Fruit fly (Drosophila melanogaster) whole organism, embryonic: ENCODE measurements around the gene Cht2.

Experiments
- CG10209 ChIP-seq: fragments of 200-800 bp; sonication (Bioruptor generic); optimal IDR thresholded peaks from 3 replicates; lab custom pipeline; 2017; ENCODE audit warnings: missing biosample characterization, mild to moderate bottlenecking, missing genetic modification characterization, missing genetic modification reagents
- CG10366 ChIP-seq: fragments of 200-800 bp; sonication (Bioruptor generic); IDR thresholded peaks from 2 replicates; pipeline ENCODE4 v1.3.6; 2022; ENCODE audit warnings: missing biosample characterization, missing genetic modification characterization
- CG10543 ChIP-seq: fragments of 200-800 bp; sonication (Bioruptor generic); optimal IDR thresholded peaks from 3 replicates; lab custom pipeline; 2017; ENCODE audit warnings: missing biosample characterization, mild to moderate bottlenecking, missing genetic modification characterization, moderate library complexity
- CG11504 ChIP-seq: fragments of 200-800 bp; sonication (Bioruptor generic); optimal IDR thresholded peaks from 3 replicates; lab custom pipeline; 2019; ENCODE audit warnings: missing biosample characterization, mild to moderate bottlenecking, missing genetic modification characterization, moderate library complexity
- CG12299 ChIP-seq: fragments of 200-800 bp; sonication (Bioruptor generic); optimal IDR thresholded peaks from 2 replicates; lab custom pipeline; 2018; ENCODE audit warnings: missing biosample characterization, mild to moderate bottlenecking, missing genetic modification characterization
- CG15269 ChIP-seq: fragments of 200-800 bp; sonication (Bioruptor generic); optimal IDR thresholded peaks from 2 replicates; lab custom pipeline; 2018; ENCODE audit warnings: missing biosample characterization, mild to moderate bottlenecking, missing genetic modification characterization, moderate library complexity
- CG17361 ChIP-seq: fragments of 200-800 bp; sonication (Bioruptor generic); IDR thresholded peaks from 3 replicates; pipeline ENCODE4 v1.3.6; 2022; ENCODE audit warnings: missing biosample characterization, missing genetic modification characterization
- CG2116 ChIP-seq: fragments of 200-800 bp; sonication (Bioruptor generic); optimal IDR thresholded peaks from 3 replicates; lab custom pipeline; 2018; ENCODE audit warnings: missing biosample characterization, mild to moderate bottlenecking, missing genetic modification characterization
- CG2202 ChIP-seq: fragments of 200-800 bp; sonication (Bioruptor generic); optimal IDR thresholded peaks from 2 replicates; lab custom pipeline; 2018; ENCODE audit warnings: missing biosample characterization, mild to moderate bottlenecking, missing genetic modification characterization
- CG30403 ChIP-seq: fragments of 200-800 bp; sonication (Bioruptor generic); optimal IDR thresholded peaks from 3 replicates; lab custom pipeline; 2016; ENCODE audit warnings: missing biosample characterization, missing genetic modification characterization
- CG3838 ChIP-seq: fragments of 200-800 bp; sonication (Bioruptor generic); optimal IDR thresholded peaks from 3 replicates; lab custom pipeline; 2016; ENCODE audit warnings: missing biosample characterization, missing genetic modification characterization
- CG4328 ChIP-seq: fragments of 200-800 bp; sonication (Bioruptor generic); optimal IDR thresholded peaks from 3 replicates; lab custom pipeline; 2017; ENCODE audit warnings: missing biosample characterization, missing genetic modification reagents, missing genetic modification characterization
- CG7839 ChIP-seq: fragments of 200-800 bp; sonication (Bioruptor generic); optimal IDR thresholded peaks from 3 replicates; lab custom pipeline; 2018; ENCODE audit warnings: missing biosample characterization, mild to moderate bottlenecking, missing genetic modification characterization, moderate library complexity
- CG7963 ChIP-seq: fragments of 200-800 bp; sonication (Bioruptor generic); IDR thresholded peaks from 3 replicates; pipeline ENCODE4 v1.3.6; 2022; ENCODE audit warnings: missing biosample characterization, missing genetic modification characterization; ENCODE audit not compliant: partially characterized antibody
- CG8388 ChIP-seq: fragments of 200-800 bp; sonication (Bioruptor generic); optimal IDR thresholded peaks from 2 replicates; lab custom pipeline; 2019; ENCODE audit warnings: missing biosample characterization, mild to moderate bottlenecking, missing genetic modification characterization, moderate library complexity
- CoRest ChIP-seq: fragments of 200-800 bp; sonication (Bioruptor generic); optimal IDR thresholded peaks from 3 replicates; lab custom pipeline; 2018; ENCODE audit warnings: missing biosample characterization, mild to moderate bottlenecking, missing genetic modification characterization, moderate library complexity
- Dek ChIP-seq: fragments of 200-800 bp; sonication (Bioruptor generic); optimal IDR thresholded peaks from 3 replicates; lab custom pipeline; 2019; ENCODE audit warnings: missing biosample characterization, mild to moderate bottlenecking, missing genetic modification characterization, moderate library complexity
- Doc3 ChIP-seq: fragments of 200-800 bp; sonication (Bioruptor generic); IDR thresholded peaks from 3 replicates; pipeline ENCODE4 v1.3.6; 2022; ENCODE audit warnings: missing biosample characterization, missing genetic modification characterization; ENCODE audit not compliant: partially characterized antibody
- ERR ChIP-seq: fragments of 200-800 bp; sonication (Bioruptor generic); optimal IDR thresholded peaks from 2 replicates; lab custom pipeline; 2016; ENCODE audit warnings: missing biosample characterization, missing genetic modification characterization
- HHEX ChIP-seq: fragments of 200-800 bp; sonication (Bioruptor generic); optimal IDR thresholded peaks from 3 replicates; lab custom pipeline; 2017; ENCODE audit warnings: missing biosample characterization, mild to moderate bottlenecking, missing genetic modification characterization, missing genetic modification reagents
- Mad ChIP-seq: fragments of 200-800 bp; sonication (Bioruptor generic); optimal IDR thresholded peaks from 2 replicates; lab custom pipeline; 2016; ENCODE audit warnings: missing biosample characterization, missing genetic modification characterization
- Med ChIP-seq: fragments of 200-800 bp; sonication (Bioruptor generic); peaks from one replicate; lab custom pipeline; 2016; ENCODE audit warnings: missing biosample characterization, missing genetic modification characterization, mild to moderate bottlenecking, inconsistent platforms, moderate library complexity
- Meics ChIP-seq: fragments of 200-800 bp; sonication (Bioruptor generic); optimal IDR thresholded peaks from 2 replicates; lab custom pipeline; 2017; ENCODE audit warnings: missing biosample characterization, mild to moderate bottlenecking, missing genetic modification characterization
- Mrtf ChIP-seq: fragments of 200-800 bp; sonication (Bioruptor generic); IDR thresholded peaks from 3 replicates; pipeline ENCODE4 v1.3.6; 2022; ENCODE audit warnings: missing biosample characterization, missing genetic modification characterization
- Nf-YA ChIP-seq: fragments of 200-800 bp; sonication (Bioruptor generic); IDR thresholded peaks from 2 replicates; pipeline ENCODE4 v1.3.6; 2022; ENCODE audit warnings: missing biosample characterization, missing genetic modification characterization
- Nf-YB ChIP-seq: fragments of 200-800 bp; sonication (Bioruptor generic); optimal IDR thresholded peaks from 3 replicates; lab custom pipeline; 2019; ENCODE audit warnings: missing biosample characterization, mild to moderate bottlenecking, missing genetic modification characterization, moderate library complexity
- Six4 ChIP-seq: fragments of 200-800 bp; sonication (Bioruptor generic); optimal IDR thresholded peaks from 2 replicates; lab custom pipeline; 2016; ENCODE audit warnings: missing biosample characterization, missing genetic modification characterization
- Ssrp ChIP-seq: fragments of 200-800 bp; sonication (Bioruptor generic); optimal IDR thresholded peaks from 2 replicates; lab custom pipeline; 2018; ENCODE audit warnings: missing biosample characterization, mild to moderate bottlenecking, missing genetic modification characterization, moderate library complexity
- Xrp1 ChIP-seq: fragments of 200-800 bp; sonication (Bioruptor generic); IDR thresholded peaks from 2 replicates; pipeline ENCODE4 v1.3.6; 2022; ENCODE audit warnings: missing biosample characterization, missing genetic modification characterization
- ase ChIP-seq: fragments of 200-800 bp; sonication (Bioruptor generic); IDR thresholded peaks from 3 replicates; pipeline ENCODE4 v1.3.6; 2022; ENCODE audit warnings: missing biosample characterization, missing genetic modification characterization
- cg ChIP-seq: fragments of 200-800 bp; sonication (Bioruptor generic); optimal IDR thresholded peaks from 3 replicates; lab custom pipeline; 2019; ENCODE audit warnings: missing biosample characterization, mild to moderate bottlenecking, missing genetic modification characterization, moderate library complexity
- chinmo ChIP-seq: fragments of 200-800 bp; sonication (Bioruptor generic); IDR thresholded peaks from 4 replicates; pipeline ENCODE4 v1.3.6; 2022; ENCODE audit warnings: missing biosample characterization, missing genetic modification characterization; ENCODE audit not compliant: partially characterized antibody
- dpn ChIP-seq, 2 experiments: fragments of 200-800 bp; sonication (Bioruptor generic); optimal IDR thresholded peaks; 3 replicates each; lab custom pipeline; 2016; ENCODE audit warnings: missing biosample characterization in 2 of 2, missing genetic modification characterization in 2 of 2
- esg ChIP-seq: fragments of 200-800 bp; sonication (Bioruptor generic); conservative IDR thresholded peaks from 2 replicates; pipeline ENCODE4 v1.3.6; 2022; ENCODE audit warnings: missing biosample characterization, missing genetic modification characterization
- grn ChIP-seq: fragments of 200-800 bp; sonication (Bioruptor generic); optimal IDR thresholded peaks from 3 replicates; lab custom pipeline; 2017; ENCODE audit warnings: missing biosample characterization, missing genetic modification characterization
- gsb ChIP-seq: fragments of 200-800 bp; sonication (Bioruptor generic); IDR thresholded peaks from 2 replicates; pipeline ENCODE4 v1.3.6; 2022; ENCODE audit warnings: missing biosample characterization, missing genetic modification characterization
- hkb ChIP-seq, 2 experiments: fragments of 200-800 bp in 1 of 2; fragments of >200 bp in 1 of 2; sonication (Bioruptor generic) in 1 of 2; IDR thresholded peaks in 1 of 2; optimal IDR thresholded peaks in 1 of 2; 2 replicates each; pipeline versions ENCODE4 v1.3.6 to Lab custom; 2017 to 2022; ENCODE audit warnings: missing biosample characterization in 1 of 2, missing genetic modification characterization in 1 of 2
- ind ChIP-seq: fragments of 200-800 bp; sonication (Bioruptor generic); optimal IDR thresholded peaks from 3 replicates; lab custom pipeline; 2016; ENCODE audit warnings: missing biosample characterization, missing genetic modification characterization
- insv ChIP-seq, 2 experiments: fragments of 200-800 bp; sonication (Bioruptor generic); optimal IDR thresholded peaks; 3 replicates each; lab custom pipeline; 2016 to 2018; ENCODE audit warnings: missing biosample characterization in 2 of 2, missing genetic modification characterization in 2 of 2
- ken ChIP-seq: fragments of 200-800 bp; sonication (Bioruptor generic); IDR thresholded peaks from 3 replicates; pipeline ENCODE4 v1.3.6; 2022; ENCODE audit warnings: missing biosample characterization, missing genetic modification characterization
- lmd ChIP-seq: fragments of 200-800 bp; sonication (Bioruptor generic); IDR thresholded peaks from 2 replicates; pipeline ENCODE4 v1.3.6; 2022; ENCODE audit warnings: missing biosample characterization, missing genetic modification characterization
- nmo ChIP-seq: fragments of 200-800 bp; sonication (Bioruptor generic); optimal IDR thresholded peaks from 2 replicates; lab custom pipeline; 2018; ENCODE audit warnings: missing biosample characterization, mild to moderate bottlenecking, missing genetic modification characterization, moderate library complexity
- pan ChIP-seq, 4 experiments: fragments of >200 bp in 3 of 4; fragments of 200-800 bp in 1 of 4; sonication (Bioruptor generic) in 1 of 4; optimal IDR thresholded peaks in 3 of 4; IDR thresholded peaks in 1 of 4; 2 replicates each; pipeline versions ENCODE4 v1.3.6 to Lab custom; 2017 to 2022; ENCODE audit warnings: missing biosample characterization in 2 of 4, missing genetic modification characterization in 2 of 4, mixed read lengths in 1 of 4
- rib ChIP-seq: fragments of 200-800 bp; sonication (Bioruptor generic); IDR thresholded peaks from 2 replicates; pipeline ENCODE4 v1.3.6; 2022; ENCODE audit warnings: missing biosample characterization, missing genetic modification characterization
- sens ChIP-seq: fragments of 200-800 bp; sonication (Bioruptor generic); peaks from one replicate; lab custom pipeline; 2016; ENCODE audit warnings: missing biosample characterization, missing genetic modification characterization
- sisA ChIP-seq: fragments of 200-800 bp; sonication (Bioruptor generic); IDR thresholded peaks from 2 replicates; pipeline ENCODE4 v1.3.6; 2022; ENCODE audit warnings: missing biosample characterization, missing genetic modification characterization
- sna ChIP-seq: fragments of 200-800 bp; sonication (Bioruptor generic); IDR thresholded peaks from 2 replicates; pipeline ENCODE4 v1.3.6; 2022; ENCODE audit warnings: missing biosample characterization, missing genetic modification characterization; ENCODE audit not compliant: partially characterized antibody
- sqz ChIP-seq: fragments of 200-800 bp; sonication (Bioruptor generic); optimal IDR thresholded peaks from 3 replicates; lab custom pipeline; 2018; ENCODE audit warnings: missing biosample characterization, mild to moderate bottlenecking, missing genetic modification characterization
- vfl ChIP-seq: fragments of 200-800 bp; sonication (Bioruptor generic); optimal IDR thresholded peaks from 2 replicates; lab custom pipeline; 2016; ENCODE audit warnings: missing biosample characterization, missing genetic modification characterization

Gene Cht2

dm6 chr3L:1741107-1741506 is 14.6 kb downstream of the Cht2 start (continued):
- TF ChIP-seq hkb (optimal IDR thresholded peaks at IDR 0.05; lab: Kevin White, UChicago) = no peak
- TF ChIP-seq hkb (GFP tag; IDR thresholded peaks at IDR 0.05; lab: Robert Waterston, UW) = 0 out of 2 replicates have a peak, but pooled peaks have one; percentile 11
- no peak for TF ChIP-seq CG2202 (tag; lab: Kevin White, UChicago)
- TF ChIP-seq nmo (GFP tag; lab: Kevin White, UChicago) = peak; percentile 18
- TF ChIP-seq cg (GFP tag; lab: Kevin White, UChicago) = no peak
- peak; percentile 56 for TF ChIP-seq CG11504 (tag; lab: Kevin White, UChicago)
- TF ChIP-seq CG7963 = no peak
- peak; percentile 33; the same call in 1 of the 3 replicates for TF ChIP-seq CG17361 (GFP tag; lab: Robert Waterston, UW)
- peak; percentile 18; the same call in 1 of the 2 replicates for TF ChIP-seq lmd (GFP tag; lab: Robert Waterston, UW)
- peak in 1 of 2 experiments; percentile 20 for TF ChIP-seq dpn (GFP tag; optimal IDR thresholded peaks at IDR 0.05; lab: Kevin White, UChicago)
- TF ChIP-seq Xrp1 = 0 out of 2 replicates have a peak, but pooled peaks have one; percentile 10
- TF ChIP-seq CoRest (tag; lab: Kevin White, UChicago) = peak; percentile 35
- TF ChIP-seq Meics (GFP tag; lab: Kevin White, UChicago) = no peak
- no peak for TF ChIP-seq rib (GFP tag; lab: Robert Waterston, UW)
- no peak for TF ChIP-seq gsb (GFP tag; lab: Robert Waterston, UW)
- no peak for TF ChIP-seq ken (GFP tag; lab: Robert Waterston, UW)
- peak; percentile 45 for TF ChIP-seq CG30403 (GFP tag; lab: Kevin White, UChicago)
- TF ChIP-seq HHEX (GFP tag; lab: Kevin White, UChicago) = no peak
- peak; percentile 13 for TF ChIP-seq CG7839
- TF ChIP-seq ase (GFP tag; lab: Robert Waterston, UW) = 0 out of 3 replicates have a peak, but pooled peaks have one; percentile 30
- TF ChIP-seq CG2116 (GFP tag; lab: Kevin White, UChicago) = no peak
- no peak for TF ChIP-seq Nf-YB
- no peak for TF ChIP-seq sna (GFP tag; lab: Robert Waterston, UW)
- no peak for TF ChIP-seq Six4
- TF ChIP-seq CG10366 (GFP tag; lab: Robert Waterston, UW) = peak; percentile 26; the same call in 1 of the 2 replicates
- TF ChIP-seq CG8388 (GFP tag; lab: Kevin White, UChicago) = no peak
- TF ChIP-seq CG3838 (GFP tag; lab: Kevin White, UChicago) = no peak
- no peak for TF ChIP-seq Mad
- TF ChIP-seq esg (GFP tag; lab: Robert Waterston, UW) = 0 out of 2 replicates have a peak, but pooled peaks have one; percentile 13
- no peak for TF ChIP-seq Doc3 (GFP tag; lab: Robert Waterston, UW)
- no peak for TF ChIP-seq pan (optimal IDR thresholded peaks at IDR 0.05; lab: Kevin White, UChicago)
- TF ChIP-seq pan (GFP tag; optimal IDR thresholded peaks at IDR 0.05 in 1 of 2, IDR thresholded peaks at IDR 0.05 in 1 of 2) = peak in 1 of 2 experiments; percentile 45
- TF ChIP-seq CG10543 (GFP tag; lab: Kevin White, UChicago) = no peak
- TF ChIP-seq grn (GFP tag; lab: Kevin White, UChicago) = no peak
- no peak for TF ChIP-seq ERR (GFP tag; lab: Kevin White, UChicago)
- TF ChIP-seq CG10209 (GFP tag; lab: Kevin White, UChicago) = no peak
- no peak for TF ChIP-seq insv (GFP tag; optimal IDR thresholded peaks at IDR 0.05; lab: Kevin White, UChicago)
- peak; percentile 13 for TF ChIP-seq CG15269
- no peak for TF ChIP-seq Med (GFP tag; lab: Kevin White, UChicago)
- no peak for TF ChIP-seq CG12299 (tag; lab: Kevin White, UChicago)
- TF ChIP-seq Dek (tag; lab: Kevin White, UChicago) = no peak
- TF ChIP-seq sqz (GFP tag; lab: Kevin White, UChicago) = no peak
- TF ChIP-seq chinmo (GFP tag; lab: Robert Waterston, UW) = no peak
- TF ChIP-seq ind (GFP tag; lab: Kevin White, UChicago) = peak; percentile 23
- peak; percentile 53 for TF ChIP-seq sens (GFP tag; lab: Kevin White, UChicago)
- no peak for TF ChIP-seq vfl (GFP tag; lab: Kevin White, UChicago)
- TF ChIP-seq Mrtf = 0 out of 3 replicates have a peak, but pooled peaks have one; percentile 15
- TF ChIP-seq Ssrp (tag; lab: Kevin White, UChicago) = peak; percentile 7
- no peak for TF ChIP-seq Nf-YA
- 0 out of 2 replicates have a peak, but pooled peaks have one; percentile 15 for TF ChIP-seq sisA (GFP tag; lab: Robert Waterston, UW)
- TF ChIP-seq CG4328 (GFP tag; lab: Kevin White, UChicago) = no peak
